Worm (Caenorhabditis elegans) whole organism, L4/young adult: Measurements from ENCODE around the gene mib-1.

Experiments
- W03F9.2 ChIP-seq: fragments of 150-350 bp; optimal IDR thresholded peaks from 2 replicates; lab custom pipeline; 2014; ENCODE audit warnings: missing biosample characterization, missing genetic modification characterization
- him-1 ChIP-seq: sonication (generic microtip); optimal IDR thresholded peaks from 2 replicates; lab custom pipeline; 2016; ENCODE audit warnings: missing genotype, missing genetic modification reagents, missing genetic modification characterization, missing compliant biosample characterization

DNA sequence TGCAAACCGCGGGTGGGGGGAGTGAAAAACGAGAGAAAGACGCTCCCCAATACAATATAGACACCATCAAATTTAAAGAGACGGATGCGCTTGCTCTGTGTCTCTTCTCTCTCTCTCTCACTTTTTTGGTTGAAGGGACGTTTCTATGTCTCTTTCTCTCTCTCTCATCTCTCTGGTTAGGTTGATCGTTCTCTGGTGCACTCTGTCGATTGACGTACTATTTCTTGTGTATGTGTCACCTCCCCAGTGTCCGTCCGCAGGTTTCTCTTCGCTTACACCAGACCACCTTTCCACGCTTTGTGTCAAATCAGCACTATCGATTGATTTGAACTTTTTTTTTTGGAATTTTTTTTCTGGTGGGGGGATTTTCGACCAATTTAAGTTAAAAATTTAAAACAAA, 47.1 kb downstream of the mib-1 start:
- TF ChIP-seq him-1 (tag; lab: Kevin White, UChicago) (no peak), W03F9.2 (peak; percentile 4)
